Worm (Caenorhabditis elegans) whole organism, late embryonic: ENCODE data around the gene ift-43.

Source experiments
- C08G9.2 ChIP-seq: sonication (generic microtip); optimal IDR thresholded peaks from 2 replicates; lab custom pipeline; 2016; ENCODE audit warnings: mild to moderate bottlenecking, missing genetic modification characterization, moderate library complexity, missing compliant biosample characterization
- F13H6.1 ChIP-seq: sonication (generic microtip); optimal IDR thresholded peaks from 2 replicates; lab custom pipeline; 2016; ENCODE audit warnings: missing genetic modification characterization, missing compliant biosample characterization
- T23F11.4 ChIP-seq: fragments of 200-800 bp; sonication (Bioruptor generic); optimal IDR thresholded peaks from 2 replicates; lab custom pipeline; 2018; ENCODE audit warnings: mild to moderate bottlenecking, missing genetic modification characterization, missing compliant biosample characterization
- ahr-1 ChIP-seq: sonication (generic microtip); optimal IDR thresholded peaks from 2 replicates; lab custom pipeline; 2016; ENCODE audit warnings: missing genetic modification characterization, missing compliant biosample characterization
- ceh-18 ChIP-seq: sonication (generic microtip); optimal IDR thresholded peaks from 2 replicates; lab custom pipeline; 2016; ENCODE audit warnings: missing genetic modification characterization, missing compliant biosample characterization
- ceh-19 ChIP-seq: fragments of 200-800 bp; sonication (Bioruptor generic); optimal IDR thresholded peaks from 2 replicates; lab custom pipeline; 2018; ENCODE audit warnings: mild to moderate bottlenecking, missing genetic modification characterization, missing compliant biosample characterization
- ceh-22 ChIP-seq: sonication (generic microtip); optimal IDR thresholded peaks from 2 replicates; lab custom pipeline; 2017; ENCODE audit warnings: missing biosample characterization, missing genetic modification characterization
- ceh-24 ChIP-seq: sonication (generic microtip); optimal IDR thresholded peaks from 2 replicates; lab custom pipeline; 2016; ENCODE audit warnings: mild to moderate bottlenecking, missing genetic modification characterization, missing compliant biosample characterization
- ceh-30 ChIP-seq: fragments of 150-350 bp; optimal IDR thresholded peaks from 2 replicates; lab custom pipeline; 2014; ENCODE audit warnings: missing biosample characterization, missing genetic modification characterization
- ceh-31 ChIP-seq: sonication (generic microtip); optimal IDR thresholded peaks from 2 replicates; lab custom pipeline; 2016; ENCODE audit warnings: missing genetic modification characterization, missing compliant biosample characterization
- ceh-9 ChIP-seq: sonication (generic microtip); optimal IDR thresholded peaks from 2 replicates; lab custom pipeline; 2016; ENCODE audit warnings: mild to moderate bottlenecking, missing genetic modification characterization, inconsistent platforms, missing compliant biosample characterization
- che-1 ChIP-seq: sonication (generic microtip); optimal IDR thresholded peaks from 2 replicates; lab custom pipeline; 2016; ENCODE audit warnings: mild to moderate bottlenecking, missing genetic modification characterization, missing compliant biosample characterization
- dve-1 ChIP-seq: sonication (generic microtip); optimal IDR thresholded peaks from 2 replicates; lab custom pipeline; 2017; ENCODE audit warnings: antibody characterized with exemption, mild to moderate bottlenecking, missing genetic modification characterization, missing compliant biosample characterization
- elt-2 ChIP-seq: sonication (generic microtip); optimal IDR thresholded peaks from 2 replicates; lab custom pipeline; 2016; ENCODE audit warnings: missing genetic modification reagents, missing genetic modification characterization, missing compliant biosample characterization
- ets-4 ChIP-seq: sonication (generic microtip); optimal IDR thresholded peaks from 2 replicates; lab custom pipeline; 2016; ENCODE audit warnings: missing genetic modification characterization, missing compliant biosample characterization
- eyg-1 ChIP-seq: sonication (generic microtip); optimal IDR thresholded peaks from 2 replicates; lab custom pipeline; 2016; ENCODE audit warnings: missing genotype, missing genetic modification characterization, missing compliant biosample characterization
- fax-1 ChIP-seq: sonication (generic microtip); optimal IDR thresholded peaks from 2 replicates; lab custom pipeline; 2016; ENCODE audit warnings: missing genotype, missing genetic modification characterization, missing compliant biosample characterization
- hlh-15 ChIP-seq: sonication (generic microtip); optimal IDR thresholded peaks from 2 replicates; lab custom pipeline; 2016; ENCODE audit warnings: missing genetic modification characterization, missing compliant biosample characterization
- hlh-6 ChIP-seq: sonication (generic microtip); optimal IDR thresholded peaks from 2 replicates; lab custom pipeline; 2016; ENCODE audit warnings: missing genotype, missing genetic modification characterization, missing compliant biosample characterization
- hlh-8 ChIP-seq: sonication (generic microtip); optimal IDR thresholded peaks from 2 replicates; lab custom pipeline; 2016; ENCODE audit warnings: missing genotype, missing genetic modification characterization, missing compliant biosample characterization
- lim-6 ChIP-seq: sonication (generic microtip); optimal IDR thresholded peaks from 2 replicates; lab custom pipeline; 2016; ENCODE audit warnings: missing genetic modification characterization, missing compliant biosample characterization
- madf-2 ChIP-seq: sonication (generic microtip); optimal IDR thresholded peaks from 2 replicates; lab custom pipeline; 2017; ENCODE audit warnings: missing genetic modification characterization, missing compliant biosample characterization
- mec-3 ChIP-seq: sonication (generic microtip); optimal IDR thresholded peaks from 2 replicates; lab custom pipeline; 2016; ENCODE audit warnings: borderline replicate concordance, missing genetic modification characterization, missing compliant biosample characterization
- nfya-1 ChIP-seq: sonication (generic microtip); optimal IDR thresholded peaks from 2 replicates; lab custom pipeline; 2017; ENCODE audit warnings: missing genetic modification characterization, mild to moderate bottlenecking, missing compliant biosample characterization, antibody characterized with exemption, moderate library complexity
- nhr-11 ChIP-seq: fragments of 150-350 bp; optimal IDR thresholded peaks from 2 replicates; lab custom pipeline; 2014; ENCODE audit warnings: missing biosample characterization, missing genetic modification characterization
- nhr-232 ChIP-seq: sonication (generic microtip); optimal IDR thresholded peaks from 2 replicates; lab custom pipeline; 2016; ENCODE audit warnings: missing genetic modification characterization, missing compliant biosample characterization
- npax-4 ChIP-seq: sonication (generic microtip); optimal IDR thresholded peaks from 2 replicates; lab custom pipeline; 2016; ENCODE audit warnings: missing genetic modification characterization, missing compliant biosample characterization
- odd-2 ChIP-seq: sonication (generic microtip); optimal IDR thresholded peaks from 2 replicates; lab custom pipeline; 2017; ENCODE audit warnings: antibody characterized with exemption, mild to moderate bottlenecking, missing genetic modification characterization, missing compliant biosample characterization
- pax-1 ChIP-seq: fragments of 150-350 bp; optimal IDR thresholded peaks from 2 replicates; lab custom pipeline; 2014; ENCODE audit warnings: missing biosample characterization, missing genetic modification characterization
- pqm-1 ChIP-seq: sonication (generic microtip); optimal IDR thresholded peaks from 2 replicates; lab custom pipeline; 2016; ENCODE audit warnings: missing genetic modification characterization, missing compliant biosample characterization
- ref-2 ChIP-seq: sonication (generic microtip); optimal IDR thresholded peaks from 2 replicates; lab custom pipeline; 2016; ENCODE audit warnings: missing genetic modification characterization, missing compliant biosample characterization
- rnt-1 ChIP-seq: sonication (generic microtip); optimal IDR thresholded peaks from 2 replicates; lab custom pipeline; 2016; ENCODE audit warnings: missing genetic modification characterization, missing compliant biosample characterization
- sox-2 ChIP-seq: fragments of 200-800 bp; sonication (Bioruptor generic); IDR thresholded peaks from 2 replicates; pipeline ENCODE4 v1.3.6; 2022; ENCODE audit warnings: missing genetic modification reagents, missing genetic modification characterization, missing compliant biosample characterization
- sox-4 ChIP-seq: sonication (generic microtip); optimal IDR thresholded peaks from 2 replicates; lab custom pipeline; 2017; ENCODE audit warnings: mild to moderate bottlenecking, missing genetic modification characterization, inconsistent platforms, missing compliant biosample characterization
- syd-9 ChIP-seq: sonication (generic microtip); optimal IDR thresholded peaks from 2 replicates; lab custom pipeline; 2016; ENCODE audit warnings: mild to moderate bottlenecking, missing genetic modification characterization, moderate library complexity, missing compliant biosample characterization
- tbx-2 ChIP-seq: sonication (generic microtip); optimal IDR thresholded peaks from 2 replicates; lab custom pipeline; 2016; ENCODE audit warnings: missing genetic modification characterization, missing compliant biosample characterization
- tbx-7 ChIP-seq: sonication (generic microtip); optimal IDR thresholded peaks from 2 replicates; lab custom pipeline; 2016; ENCODE audit warnings: missing genotype, missing genetic modification characterization, missing compliant biosample characterization
- unc-3 ChIP-seq, 2 experiments: fragments of 200-800 bp in 1 of 2; sonication (Bioruptor generic) in 1 of 2; sonication (generic microtip) in 1 of 2; conservative IDR thresholded peaks in 1 of 2; optimal IDR thresholded peaks in 1 of 2; 2 replicates each; pipeline versions ENCODE4 v1.3.6 to Lab custom; 2016 to 2022; ENCODE audit warnings: missing compliant biosample characterization in 2 of 2, missing genetic modification characterization in 2 of 2, missing genetic modification reagents in 1 of 2
- zip-5 ChIP-seq: sonication (generic microtip); optimal IDR thresholded peaks from 2 replicates; lab custom pipeline; 2016; ENCODE audit warnings: missing genetic modification characterization, missing compliant biosample characterization
- ztf-16 ChIP-seq: sonication (generic microtip); optimal IDR thresholded peaks from 2 replicates; lab custom pipeline; 2017; ENCODE audit warnings: missing genetic modification characterization, missing compliant biosample characterization

ift-43 gene

DNA sequence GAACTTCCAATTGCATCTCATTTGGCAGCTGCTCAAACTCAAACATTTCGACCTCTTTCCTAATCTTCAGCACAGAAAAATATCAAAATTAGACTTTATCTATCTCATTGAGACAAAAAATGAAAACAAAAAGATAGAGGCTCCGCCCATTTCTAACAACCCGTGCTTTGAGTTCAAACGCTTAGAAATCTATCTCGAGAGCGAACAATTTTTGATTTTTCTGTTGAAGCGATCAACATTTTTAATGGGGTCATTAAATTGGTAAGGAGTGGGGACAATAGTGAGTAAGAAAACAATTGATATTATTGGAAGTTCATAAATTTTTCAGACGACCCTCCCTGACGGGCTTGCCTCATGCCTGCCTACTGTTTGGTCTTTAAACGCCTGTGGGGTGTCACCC is 38.3 kb upstream of the ift-43 start, which contains the start of the genes C25H3.10 and C25H3.1:
Gene C25H3.10, minus strand, starts transcription at position 101 of the 400 bp plus-strand sequence.
Gene C25H3.1, plus strand, starts transcription at position 203 of the 400 bp plus-strand sequence.
- TF ChIP-seq eyg-1 (tag; lab: Kevin White, UChicago) (no peak), dve-1 (no peak), sox-4 (no peak), ceh-18 (tag; lab: Kevin White, UChicago) (no peak), unc-3 (GFP tag; conservative IDR thresholded peaks at IDR 0.05; lab: Robert Waterston, UW) (no peak), unc-3 (tag; optimal IDR thresholded peaks at IDR 0.05; lab: Kevin White, UChicago) (no peak), npax-4 (tag; lab: Kevin White, UChicago) (no peak), T23F11.4 (GFP tag; lab: Kevin White, UChicago) (no peak), ceh-22 (tag; lab: Kevin White, UChicago) (no peak), pqm-1 (tag; lab: Kevin White, UChicago) (no peak), ahr-1 (tag; lab: Kevin White, UChicago) (no peak), tbx-7 (tag; lab: Kevin White, UChicago) (no peak), ceh-30 (tag; lab: Kevin White, UChicago) (no peak), che-1 (tag; lab: Kevin White, UChicago) (no peak), hlh-15 (tag; lab: Kevin White, UChicago) (no peak), ceh-19 (GFP tag; lab: Kevin White, UChicago) (no peak), lim-6 (tag; lab: Kevin White, UChicago) (no peak), C08G9.2 (tag; lab: Kevin White, UChicago) (no peak), ceh-9 (no peak), mec-3 (tag; lab: Kevin White, UChicago) (no peak)

DNA sequence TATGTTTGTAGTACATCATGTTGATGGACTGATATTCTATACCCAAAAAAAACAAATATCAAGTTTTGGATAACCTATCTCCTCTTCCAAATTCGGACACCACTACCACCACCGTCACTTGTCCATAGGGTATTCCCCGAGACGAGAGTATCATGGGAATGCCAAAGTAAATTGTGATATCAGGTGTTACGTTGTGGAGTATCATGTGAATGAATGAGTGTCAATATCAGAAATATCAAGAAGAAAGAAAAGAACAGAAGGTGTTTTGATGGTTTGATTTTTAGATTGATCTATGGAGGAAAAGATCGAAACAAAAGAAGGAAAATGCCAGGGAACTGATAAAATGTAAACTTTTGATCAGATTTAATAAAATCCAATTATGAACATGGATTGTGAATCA is 37.7 kb upstream of the ift-43 start:
- no peak for TF ChIP-seq ahr-1 (tag; lab: Kevin White, UChicago)
- peak; percentile 29 for TF ChIP-seq elt-2
- TF ChIP-seq ets-4, result no peak
- TF ChIP-seq zip-5 (tag; lab: Kevin White, UChicago), result no peak
- TF ChIP-seq pqm-1 (tag; lab: Kevin White, UChicago), result no peak
- no peak for TF ChIP-seq mec-3 (tag; lab: Kevin White, UChicago)
- no peak for TF ChIP-seq ceh-30 (tag; lab: Kevin White, UChicago)
- TF ChIP-seq, all 69 proteins: peak for 1

DNA sequence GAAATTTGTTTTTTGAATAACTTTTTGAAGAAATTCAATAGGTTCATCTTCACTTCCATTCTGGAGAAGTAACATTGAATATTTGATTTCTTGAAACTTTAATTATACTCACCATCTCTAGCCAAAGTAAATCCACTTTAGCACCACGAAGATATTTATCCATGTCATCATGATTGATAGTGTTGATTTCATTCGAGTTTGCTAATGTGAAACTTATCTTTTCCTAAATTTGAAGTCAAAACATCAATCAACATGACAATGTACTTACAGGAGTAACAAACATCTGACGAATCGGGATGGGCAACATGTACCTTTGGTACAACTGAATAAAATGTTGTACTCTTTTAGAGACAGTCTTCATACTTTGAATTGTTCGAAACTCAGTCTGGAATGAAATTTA is 36.8 kb upstream of the ift-43 start:
- no peak for TF ChIP-seq C08G9.2 (tag; lab: Kevin White, UChicago)
- no peak for TF ChIP-seq F13H6.1 (tag; lab: Kevin White, UChicago)
- TF ChIP-seq ceh-31 (tag; lab: Kevin White, UChicago), result no peak
- no peak for TF ChIP-seq hlh-8
- no peak for TF ChIP-seq nhr-11 (tag; lab: Kevin White, UChicago)
- TF ChIP-seq eyg-1 (tag; lab: Kevin White, UChicago), result no peak
- TF ChIP-seq ceh-9, result no peak
- no peak for TF ChIP-seq odd-2 (tag; lab: Kevin White, UChicago)
- TF ChIP-seq pax-1, result no peak
- no peak for TF ChIP-seq ztf-16 (tag; lab: Kevin White, UChicago)
- no peak for TF ChIP-seq hlh-6 (tag; lab: Kevin White, UChicago)
- TF ChIP-seq madf-2 (tag; lab: Kevin White, UChicago), result no peak
- TF ChIP-seq unc-3 (GFP tag; conservative IDR thresholded peaks at IDR 0.05; lab: Robert Waterston, UW), result no peak
- TF ChIP-seq unc-3 (tag; optimal IDR thresholded peaks at IDR 0.05; lab: Kevin White, UChicago), result no peak
- TF ChIP-seq ceh-19 (GFP tag; lab: Kevin White, UChicago), result no peak
- TF ChIP-seq mec-3 (tag; lab: Kevin White, UChicago), result no peak
- no peak for TF ChIP-seq tbx-7 (tag; lab: Kevin White, UChicago)

DNA sequence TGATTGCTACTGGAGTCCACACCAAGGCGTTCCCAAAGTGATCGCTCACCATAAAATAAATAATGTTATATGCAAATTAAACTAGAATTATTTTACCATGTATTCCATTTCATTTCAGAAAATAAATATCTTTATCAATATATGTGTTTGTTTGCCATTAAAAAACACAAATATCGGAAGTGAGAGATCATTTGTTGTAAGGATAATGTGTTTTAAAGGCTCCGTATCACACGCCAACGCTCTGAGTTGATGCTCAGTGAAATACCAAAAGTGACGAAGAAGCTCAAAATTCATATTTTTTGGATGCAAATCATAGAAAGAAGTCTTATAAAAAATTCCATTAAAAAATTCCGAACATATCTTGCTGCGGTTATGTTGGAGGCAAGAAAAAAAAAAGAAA is 35.6 kb upstream of the ift-43 start:
- no peak for TF ChIP-seq rnt-1 (tag; lab: Kevin White, UChicago)
- no peak for TF ChIP-seq pqm-1 (tag; lab: Kevin White, UChicago)

DNA sequence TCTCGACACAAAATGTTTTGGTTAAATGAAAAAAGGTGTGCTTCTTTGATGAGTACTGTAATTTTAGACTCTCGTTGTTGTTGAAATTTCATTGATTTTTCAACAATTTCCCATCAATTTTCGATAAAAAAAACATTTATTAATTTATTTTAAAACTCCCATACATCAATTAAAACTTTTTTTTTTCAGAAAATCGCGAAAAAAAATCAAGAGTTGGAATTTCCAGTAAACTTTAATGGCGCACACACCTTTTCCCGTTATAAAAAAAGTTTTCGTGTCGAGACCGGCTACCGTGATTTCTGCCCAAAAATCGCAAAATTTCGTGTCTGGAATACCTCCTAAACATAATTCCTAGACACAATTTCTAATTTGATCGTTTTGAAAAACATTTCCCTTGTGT is 34.2 kb upstream of the ift-43 start, which contains the start of gene C25H3.14:
Gene C25H3.14, plus strand, starts transcription at position 301 of the 400 bp plus-strand sequence.
- TF ChIP-seq rnt-1 (tag; lab: Kevin White, UChicago) (no peak), ztf-16 (tag; lab: Kevin White, UChicago) (no peak), ets-4 (no peak), nfya-1 (tag; lab: Kevin White, UChicago) (no peak), F13H6.1 (tag; lab: Kevin White, UChicago) (no peak), nhr-232 (tag; lab: Kevin White, UChicago) (no peak), odd-2 (tag; lab: Kevin White, UChicago) (no peak), syd-9 (tag; lab: Kevin White, UChicago) (no peak), ref-2 (tag; lab: Kevin White, UChicago) (no peak), fax-1 (tag; lab: Kevin White, UChicago) (no peak), sox-2 (GFP tag; lab: Robert Waterston, UW) (no peak), ahr-1 (tag; lab: Kevin White, UChicago) (no peak), ceh-24 (no peak), tbx-2 (tag; lab: Kevin White, UChicago) (no peak)
